Fruit fly (Drosophila melanogaster): ENCODE data around the gene CG15306.

dm6 chrX:10326346-10326830 is 5.2 kb downstream of the CG15306 start, which contains the start of gene CG2909:
- TF ChIP-seq CG8301 (tag; optimal IDR thresholded peaks at IDR 0.05) (no peak), CG10348 (GFP tag; IDR thresholded peaks at IDR 0.05) (no peak), EcR (GFP tag; optimal IDR thresholded peaks at IDR 0.05) (no peak), CG9948 (tag; optimal IDR thresholded peaks at IDR 0.05) (no peak), CG14655 (GFP tag; optimal IDR thresholded peaks at IDR 0.05) (no peak), CG4496 (GFP tag; IDR thresholded peaks at IDR 0.05) (no peak), Ets98B (GFP tag; IDR thresholded peaks at IDR 0.05) (no peak), Pif1A (GFP tag; optimal IDR thresholded peaks at IDR 0.05) (no peak), fd96Ca (GFP tag; IDR thresholded peaks at IDR 0.05) (no peak), D1 (tag; optimal IDR thresholded peaks at IDR 0.05) (no peak), rn (GFP tag; IDR thresholded peaks at IDR 0.05) (no peak), gl (tag; optimal IDR thresholded peaks at IDR 0.05) (no peak)
